Worm (Caenorhabditis elegans): ENCODE data around the gene F28F9.3.

Gene F28F9.3

DNA sequence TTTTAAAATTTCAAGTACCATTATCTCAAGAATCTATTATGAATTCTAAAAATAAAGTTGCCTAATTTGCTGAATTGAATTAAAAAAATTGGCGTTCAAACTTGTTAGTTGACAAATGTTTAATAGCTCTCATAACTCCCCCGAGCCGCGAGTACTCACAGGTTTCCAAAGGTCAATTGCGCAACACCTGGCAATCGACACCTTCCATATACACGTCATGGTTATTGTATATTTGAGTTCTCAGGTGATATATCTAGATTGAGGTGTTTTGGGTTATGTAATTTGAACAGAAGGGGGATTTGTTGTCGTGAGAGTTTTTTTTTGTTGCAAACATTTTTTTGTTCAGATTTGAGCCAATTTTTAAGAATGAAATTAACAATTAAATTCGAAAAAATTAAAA is 17.9 kb downstream of the F28F9.3 start:
- TF ChIP-seq F39B2.1 (GFP tag; IDR thresholded peaks at IDR 0.05), result no peak
- TF ChIP-seq Y53G8AR.9 (GFP tag; conservative IDR thresholded peaks at IDR 0.05), result no peak
- TF ChIP-seq F55B11.4 (tag; optimal IDR thresholded peaks at IDR 0.05; ENCODE audit: borderline replicate concordance, insufficient read depth), result no peak
- no peak for TF ChIP-seq Y67H2A.10 (GFP tag; conservative IDR thresholded peaks at IDR 0.05)
- no peak for TF ChIP-seq ztf-18 (tag; optimal IDR thresholded peaks at IDR 0.05)
- no peak for TF ChIP-seq F49E8.2 (tag; optimal IDR thresholded peaks at IDR 0.05; ENCODE audit: insufficient read depth)
- TF ChIP-seq ztf-6 (GFP tag; IDR thresholded peaks at IDR 0.05), result no peak
- TF ChIP-seq ztf-22 (GFP tag; optimal IDR thresholded peaks at IDR 0.05), result no peak
- TF ChIP-seq ztf-3 (GFP tag; optimal IDR thresholded peaks at IDR 0.05), result no peak
- TF ChIP-seq aptf-2 (GFP tag; conservative IDR thresholded peaks at IDR 0.05), result no peak
- no peak for TF ChIP-seq F22D6.2 (tag; optimal IDR thresholded peaks at IDR 0.05)
- TF ChIP-seq snpc-3.4 (tag; optimal IDR thresholded peaks at IDR 0.05), result no peak

DNA sequence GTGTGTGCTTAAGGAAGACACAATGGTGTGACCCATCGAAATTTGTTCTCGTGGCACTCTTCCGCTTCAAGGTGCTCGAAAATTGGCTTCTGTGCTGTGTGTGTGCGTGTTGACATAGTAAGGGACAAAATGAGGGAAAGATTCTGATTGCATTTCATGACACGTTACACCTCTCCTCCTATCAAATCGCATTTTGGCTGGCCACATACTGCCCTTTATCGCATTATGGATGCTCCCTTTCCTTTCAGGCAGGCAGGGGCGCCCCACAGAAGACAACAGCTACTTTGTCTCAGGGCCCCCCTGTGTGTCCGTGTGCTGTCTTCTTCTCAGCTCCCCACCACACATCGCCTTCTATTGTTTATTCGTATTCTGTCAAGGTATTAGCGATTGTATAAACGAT is 20.8 kb downstream of the F28F9.3 start:
- TF ChIP-seq lsy-27 (tag; optimal IDR thresholded peaks at IDR 0.05; ENCODE audit: borderline replicate concordance, insufficient read depth) (no peak), zfh-2 (GFP tag; conservative IDR thresholded peaks at IDR 0.05) (peak; percentile 40; the same call in 1 of the 2 replicates), lin-54 (GFP tag; optimal IDR thresholded peaks at IDR 0.05) (no peak), madf-3 (GFP tag; IDR thresholded peaks at IDR 0.05) (0 out of 2 replicates have a peak, but pooled peaks have one; percentile 19)

DNA sequence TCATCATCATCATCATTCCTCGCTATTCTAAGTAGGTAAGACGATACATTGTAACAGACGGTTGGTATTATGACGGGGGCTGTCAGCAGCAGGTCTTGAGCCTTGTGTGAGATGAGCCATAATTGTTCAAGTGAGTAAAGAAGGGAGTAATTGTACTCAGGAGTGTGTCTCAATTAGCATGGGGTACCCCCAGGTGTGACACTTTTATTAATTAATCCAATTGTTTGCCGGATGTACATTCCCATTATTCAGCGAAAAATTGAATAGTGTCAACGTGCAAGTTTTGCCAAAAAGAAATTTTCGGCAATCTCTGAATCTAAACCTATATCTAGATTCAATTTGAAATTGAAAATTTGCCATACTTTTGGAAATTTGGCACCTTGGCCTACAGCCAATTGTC is 22.3 kb downstream of the F28F9.3 start:
- TF ChIP-seq lin-26 (GFP tag; IDR thresholded peaks at IDR 0.05) (no peak), dox-1 (GFP tag; IDR thresholded peaks at IDR 0.05) (no peak)

DNA sequence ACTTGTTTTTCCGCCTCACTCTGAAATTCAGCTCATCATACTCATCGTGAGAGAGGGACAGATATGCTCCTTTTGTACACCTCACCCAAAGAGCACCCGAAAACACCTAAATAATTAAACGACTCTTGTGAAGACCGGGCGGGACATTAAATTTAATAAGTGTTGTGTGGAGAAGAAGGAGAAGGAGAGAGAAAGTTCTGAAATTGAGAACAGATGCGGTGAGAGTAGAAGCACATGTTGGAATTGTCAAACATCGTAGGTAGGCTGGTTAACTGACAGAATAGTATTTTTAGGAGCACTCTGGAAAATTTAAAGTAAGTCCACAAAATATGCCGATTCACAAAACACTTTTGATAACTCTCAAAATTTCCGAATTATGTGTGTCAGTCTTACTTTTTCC is 26.9 kb downstream of the F28F9.3 start:
- TF ChIP-seq C06A6.2 (GFP tag; conservative IDR thresholded peaks at IDR 0.05) (no peak), hmg-1.2 (GFP tag; IDR thresholded peaks at IDR 0.05) (no peak), zim-3 (tag; optimal IDR thresholded peaks at IDR 0.05) (no peak), F49E8.2 (tag; optimal IDR thresholded peaks at IDR 0.05; ENCODE audit: insufficient read depth) (no peak), dox-1 (GFP tag; IDR thresholded peaks at IDR 0.05) (no peak), ceh-91 (GFP tag; IDR thresholded peaks at IDR 0.05) (no peak), ztf-3 (GFP tag; optimal IDR thresholded peaks at IDR 0.05) (no peak), Y79H2A.3 (GFP tag; conservative IDR thresholded peaks at IDR 0.05) (no peak), athp-1 (tag; optimal IDR thresholded peaks at IDR 0.05) (no peak), Y53F4B.3 (GFP tag; IDR thresholded peaks at IDR 0.05) (no peak), sptf-2 (GFP tag; optimal IDR thresholded peaks at IDR 0.05) (no peak), madf-10 (tag; optimal IDR thresholded peaks at IDR 0.05) (no peak), B0336.3 (GFP tag; IDR thresholded peaks at IDR 0.05) (no peak), lin-26 (GFP tag; IDR thresholded peaks at IDR 0.05) (no peak), B0019.2 (GFP tag; conservative IDR thresholded peaks at IDR 0.05) (no peak), ceh-79 (tag; optimal IDR thresholded peaks at IDR 0.05) (no peak), lag-1 (GFP tag; IDR thresholded peaks at IDR 0.05) (no peak), egrh-3 (GFP tag; IDR thresholded peaks at IDR 0.05) (no peak), repo-1 (tag; optimal IDR thresholded peaks at IDR 0.05) (no peak), nhr-120 (GFP tag; IDR thresholded peaks at IDR 0.05) (no peak)
